Fruit fly (Drosophila melanogaster) whole organism, embryonic: Measurements from ENCODE around the gene BckdhA.

Source experiments
- CG10274 ChIP-seq: fragments of 200-800 bp; sonication (Bioruptor generic); optimal IDR thresholded peaks from 3 replicates; lab custom pipeline; 2017; ENCODE audit warnings: missing biosample characterization, mild to moderate bottlenecking, missing genetic modification characterization
- CG10366 ChIP-seq: fragments of 200-800 bp; sonication (Bioruptor generic); IDR thresholded peaks from 2 replicates; pipeline ENCODE4 v1.3.6; 2022; ENCODE audit warnings: missing biosample characterization, missing genetic modification characterization
- CG12071 ChIP-seq: fragments of 200-800 bp; sonication (Bioruptor generic); optimal IDR thresholded peaks from 3 replicates; lab custom pipeline; 2018; ENCODE audit warnings: missing biosample characterization, mild to moderate bottlenecking, missing genetic modification characterization
- CG12391 ChIP-seq: fragments of 200-800 bp; sonication (Bioruptor generic); optimal IDR thresholded peaks from 3 replicates; lab custom pipeline; 2018; ENCODE audit warnings: missing biosample characterization, mild to moderate bottlenecking, missing genetic modification characterization, moderate library complexity
- CG13424 ChIP-seq: fragments of 200-800 bp; sonication (Bioruptor generic); optimal IDR thresholded peaks from 2 replicates; lab custom pipeline; 2019; ENCODE audit warnings: missing biosample characterization, mild to moderate bottlenecking, missing genetic modification characterization, moderate library complexity
- CG16863 ChIP-seq: fragments of 200-800 bp; sonication (Bioruptor generic); optimal IDR thresholded peaks from 3 replicates; lab custom pipeline; 2016; ENCODE audit warnings: missing biosample characterization, missing genetic modification characterization
- CG18599 ChIP-seq: fragments of 200-800 bp; sonication (Bioruptor generic); optimal IDR thresholded peaks from 3 replicates; lab custom pipeline; 2017; ENCODE audit warnings: missing biosample characterization, missing genetic modification characterization, mild to moderate bottlenecking, moderate library complexity, missing genetic modification reagents
- CG18764 ChIP-seq: fragments of 200-800 bp; sonication (Bioruptor generic); optimal IDR thresholded peaks from 3 replicates; lab custom pipeline; 2016; ENCODE audit warnings: missing biosample characterization, missing genetic modification characterization
- CG31441 ChIP-seq: fragments of 200-800 bp; sonication (Bioruptor generic); IDR thresholded peaks from 2 replicates; pipeline ENCODE4 v1.3.6; 2022; ENCODE audit warnings: missing biosample characterization, missing genetic modification characterization
- CG32532 ChIP-seq: fragments of 200-800 bp; sonication (Bioruptor generic); IDR thresholded peaks from 2 replicates; pipeline ENCODE4 v1.3.6; 2022; ENCODE audit warnings: missing biosample characterization, missing genetic modification characterization
- CG34224 ChIP-seq: fragments of 200-800 bp; sonication (Bioruptor generic); IDR thresholded peaks from 3 replicates; pipeline ENCODE4 v1.3.6; 2022; ENCODE audit warnings: missing biosample characterization, missing genetic modification characterization; ENCODE audit not compliant: partially characterized antibody
- CG34422 ChIP-seq: fragments of 200-800 bp; sonication (Bioruptor generic); IDR thresholded peaks from 3 replicates; pipeline ENCODE4 v1.3.6; 2022; ENCODE audit warnings: missing biosample characterization, missing genetic modification characterization
- CG7271 ChIP-seq: fragments of 200-800 bp; sonication (Bioruptor generic); optimal IDR thresholded peaks from 2 replicates; lab custom pipeline; 2018; ENCODE audit warnings: missing biosample characterization, mild to moderate bottlenecking, missing genetic modification characterization, moderate library complexity
- CG9727 ChIP-seq: fragments of 200-800 bp; sonication (Bioruptor generic); optimal IDR thresholded peaks from 3 replicates; lab custom pipeline; 2017; ENCODE audit warnings: missing biosample characterization, mild to moderate bottlenecking, missing genetic modification characterization
- CG9797 ChIP-seq: fragments of 200-800 bp; sonication (Bioruptor generic); optimal IDR thresholded peaks from 3 replicates; lab custom pipeline; 2018; ENCODE audit warnings: missing biosample characterization, mild to moderate bottlenecking, missing genetic modification characterization
- Chrac-16 ChIP-seq: fragments of 200-800 bp; sonication (Bioruptor generic); optimal IDR thresholded peaks from 3 replicates; lab custom pipeline; 2016; ENCODE audit warnings: missing biosample characterization, missing genetic modification characterization
- CoRest ChIP-seq: fragments of 200-800 bp; sonication (Bioruptor generic); optimal IDR thresholded peaks from 3 replicates; lab custom pipeline; 2018; ENCODE audit warnings: missing biosample characterization, mild to moderate bottlenecking, missing genetic modification characterization, moderate library complexity
- Ets97D ChIP-seq: fragments of 200-800 bp; sonication (Bioruptor generic); optimal IDR thresholded peaks from 3 replicates; lab custom pipeline; 2016; ENCODE audit warnings: missing biosample characterization, missing genetic modification characterization
- GATAe ChIP-seq: fragments of 200-800 bp; sonication (Bioruptor generic); conservative IDR thresholded peaks from 2 replicates; pipeline ENCODE4 v1.3.6; 2022; ENCODE audit warnings: missing biosample characterization, missing genetic modification characterization
- Hand ChIP-seq: fragments of 200-800 bp; sonication (Bioruptor generic); optimal IDR thresholded peaks from 2 replicates; lab custom pipeline; 2017; ENCODE audit warnings: mild to moderate bottlenecking, missing biosample characterization, missing genetic modification reagents, missing genetic modification characterization
- HmgZ ChIP-seq: fragments of 200-800 bp; sonication (Bioruptor generic); optimal IDR thresholded peaks from 2 replicates; lab custom pipeline; 2018; ENCODE audit warnings: missing biosample characterization, mild to moderate bottlenecking, missing genetic modification characterization
- Jarid2 ChIP-seq: fragments of 200-800 bp; sonication (Bioruptor generic); optimal IDR thresholded peaks from 3 replicates; lab custom pipeline; 2017; ENCODE audit warnings: mild to moderate bottlenecking, missing biosample characterization, missing genetic modification reagents, missing genetic modification characterization
- Max ChIP-seq: fragments of 200-800 bp; sonication (Bioruptor generic); optimal IDR thresholded peaks from 2 replicates; lab custom pipeline; 2016; ENCODE audit warnings: missing biosample characterization, mild to moderate bottlenecking, missing genetic modification characterization
- Meics ChIP-seq: fragments of 200-800 bp; sonication (Bioruptor generic); optimal IDR thresholded peaks from 2 replicates; lab custom pipeline; 2017; ENCODE audit warnings: missing biosample characterization, mild to moderate bottlenecking, missing genetic modification characterization
- Taf1 ChIP-seq: fragments of 200-800 bp; sonication (Bioruptor generic); IDR thresholded peaks from 2 replicates; pipeline ENCODE4 v1.3.6; 2022; ENCODE audit warnings: missing biosample characterization, missing genetic modification characterization
- ac ChIP-seq: fragments of 200-800 bp; sonication (Bioruptor generic); optimal IDR thresholded peaks from 3 replicates; lab custom pipeline; 2017; ENCODE audit warnings: missing biosample characterization, mild to moderate bottlenecking, missing genetic modification characterization
- amos ChIP-seq: fragments of 200-800 bp; sonication (Bioruptor generic); IDR thresholded peaks from 2 replicates; pipeline ENCODE4 v1.3.6; 2022; ENCODE audit warnings: missing biosample characterization, missing genetic modification characterization; ENCODE audit not compliant: partially characterized antibody
- bowl ChIP-seq: fragments of 200-800 bp; sonication (Bioruptor generic); IDR thresholded peaks from 2 replicates; pipeline ENCODE4 v1.3.6; 2022; ENCODE audit warnings: missing biosample characterization, missing genetic modification characterization
- ci ChIP-seq: fragments of 200-800 bp; sonication (Bioruptor generic); IDR thresholded peaks from 3 replicates; pipeline ENCODE4 v1.3.6; 2022; ENCODE audit warnings: missing biosample characterization, missing genetic modification characterization
- crc ChIP-seq: fragments of 200-800 bp; sonication (Bioruptor generic); optimal IDR thresholded peaks from 2 replicates; lab custom pipeline; 2016; ENCODE audit warnings: missing biosample characterization, missing genetic modification characterization
- crp ChIP-seq, 2 experiments: fragments of 200-800 bp; sonication (Bioruptor generic); optimal IDR thresholded peaks; 2 replicates in 1 of 2; 3 replicates in 1 of 2; lab custom pipeline; 2017; ENCODE audit warnings: missing biosample characterization in 2 of 2, missing genetic modification characterization in 2 of 2, mild to moderate bottlenecking in 1 of 2, moderate library complexity in 1 of 2
- dan ChIP-seq: fragments of 200-800 bp; sonication (Bioruptor generic); IDR thresholded peaks from 2 replicates; pipeline ENCODE4 v1.3.6; 2022; ENCODE audit warnings: missing biosample characterization, missing genetic modification characterization
- emc ChIP-seq: fragments of 200-800 bp; sonication (Bioruptor generic); optimal IDR thresholded peaks from 2 replicates; lab custom pipeline; 2016; ENCODE audit warnings: missing biosample characterization, missing genetic modification characterization
- gro ChIP-seq: fragments of 200-800 bp; sonication (Bioruptor generic); optimal IDR thresholded peaks from 2 replicates; lab custom pipeline; 2016; ENCODE audit warnings: missing biosample characterization, missing genetic modification characterization
- ind ChIP-seq: fragments of 200-800 bp; sonication (Bioruptor generic); optimal IDR thresholded peaks from 3 replicates; lab custom pipeline; 2016; ENCODE audit warnings: missing biosample characterization, missing genetic modification characterization
- lab ChIP-seq: fragments of 200-800 bp; sonication (Bioruptor generic); optimal IDR thresholded peaks from 3 replicates; lab custom pipeline; 2017; ENCODE audit warnings: missing biosample characterization, missing genetic modification characterization, mild to moderate bottlenecking, moderate library complexity, missing genetic modification reagents
- lola ChIP-seq, 3 experiments: fragments of >200 bp in 2 of 3; fragments of 200-800 bp in 1 of 3; sonication (Bioruptor generic) in 1 of 3; optimal IDR thresholded peaks; 2 replicates each; lab custom pipeline; 2017 to 2019; ENCODE audit warnings: missing biosample characterization in 3 of 3, missing genetic modification characterization in 3 of 3, mild to moderate bottlenecking in 1 of 3, moderate library complexity in 1 of 3
- otp ChIP-seq: fragments of 200-800 bp; sonication (Bioruptor generic); IDR thresholded peaks from 3 replicates; pipeline ENCODE4, ENCODE4 v1.3.6; 2022; ENCODE audit warnings: missing biosample characterization, missing genetic modification characterization
- p53 ChIP-seq: fragments of 200-800 bp; sonication (Bioruptor generic); optimal IDR thresholded peaks from 2 replicates; lab custom pipeline; 2016; ENCODE audit warnings: missing biosample characterization, missing genetic modification characterization
- ro ChIP-seq: fragments of 200-800 bp; sonication (Bioruptor generic); IDR thresholded peaks from 2 replicates; pipeline ENCODE4 v1.3.6; 2022; ENCODE audit warnings: missing biosample characterization, missing genetic modification characterization
- tgo ChIP-seq: fragments of 200-800 bp; sonication (Bioruptor generic); IDR thresholded peaks from 3 replicates; pipeline ENCODE4 v1.3.6; 2022; ENCODE audit warnings: missing biosample characterization, missing genetic modification characterization
- tin ChIP-seq: fragments of 200-800 bp; sonication (Bioruptor generic); optimal IDR thresholded peaks from 3 replicates; lab custom pipeline; 2016; ENCODE audit warnings: missing biosample characterization, missing genetic modification characterization
- tio ChIP-seq: fragments of 200-800 bp; sonication (Bioruptor generic); optimal IDR thresholded peaks from 2 replicates; lab custom pipeline; 2017; ENCODE audit warnings: missing biosample characterization, missing genetic modification characterization, inconsistent platforms
- vvl ChIP-seq: fragments of 200-800 bp; sonication (Bioruptor generic); IDR thresholded peaks from 2 replicates; pipeline ENCODE4 v1.3.6; 2022; ENCODE audit warnings: missing biosample characterization, missing genetic modification characterization

Gene BckdhA

dm6 chr3R:9577382-9578137, 22.0 kb downstream of the BckdhA start, which contains the start of the genes Kap-alpha3 and Son (continued):
- TF ChIP-seq crp (GFP tag; optimal IDR thresholded peaks at IDR 0.05; lab: Kevin White, UChicago) = peak in 1 of 2 experiments; percentile 63
- TF ChIP-seq gro (GFP tag; lab: Kevin White, UChicago) = peak; percentile 93
- peak; percentile 90 for TF ChIP-seq CG31441
- TF ChIP-seq ind (GFP tag; lab: Kevin White, UChicago) = peak; percentile 90
- TF ChIP-seq CG18599 (GFP tag; lab: Kevin White, UChicago) = peak; percentile 94
- peak; percentile 88 for TF ChIP-seq CG34422 (GFP tag; lab: Robert Waterston, UW)
- peak; percentile 86 for TF ChIP-seq crc (GFP tag; lab: Kevin White, UChicago)
- TF ChIP-seq lola (GFP tag; optimal IDR thresholded peaks at IDR 0.05; lab: Kevin White, UChicago) = peak in 1 of 3 experiments; percentile 87
- peak; percentile 62; the same call in 1 of the 2 replicates for TF ChIP-seq GATAe (GFP tag; lab: Robert Waterston, UW)
- peak; percentile 88 for TF ChIP-seq Chrac-16 (GFP tag; lab: Kevin White, UChicago)
- peak; percentile 85 for TF ChIP-seq CG10366 (GFP tag; lab: Robert Waterston, UW)
- TF ChIP-seq CG12391 (tag; lab: Kevin White, UChicago) = peak; percentile 94
- peak; percentile 89 for TF ChIP-seq CG32532
- peak; percentile 92 for TF ChIP-seq CoRest (tag; lab: Kevin White, UChicago)
- peak; percentile 88 for TF ChIP-seq CG10274 (GFP tag; lab: Kevin White, UChicago)
- peak; percentile 96 for TF ChIP-seq Max
- TF ChIP-seq vvl (GFP tag; lab: Robert Waterston, UW) = peak; percentile 91
- peak; percentile 95 for TF ChIP-seq HmgZ (tag; lab: Kevin White, UChicago)
- peak; percentile 95 for TF ChIP-seq Meics (GFP tag; lab: Kevin White, UChicago)
- no peak for TF ChIP-seq dan (GFP tag; lab: Robert Waterston, UW)
- peak; percentile 83 for TF ChIP-seq p53 (GFP tag; lab: Kevin White, UChicago)
- peak; percentile 73 for TF ChIP-seq CG9797 (GFP tag; lab: Kevin White, UChicago)
- peak; percentile 96 for TF ChIP-seq lab (GFP tag; lab: Kevin White, UChicago)
- peak; percentile 82 for TF ChIP-seq CG34224 (GFP tag; lab: Robert Waterston, UW)
- peak; percentile 90 for TF ChIP-seq tio (GFP tag; lab: Kevin White, UChicago)
- peak; percentile 92 for TF ChIP-seq CG16863 (GFP tag; lab: Kevin White, UChicago)
- peak; percentile 47; the same call in 1 of the 2 replicates for TF ChIP-seq ro
- peak; percentile 49; the same call in 1 of the 2 replicates for TF ChIP-seq bowl
- peak; percentile 86 for TF ChIP-seq tgo
- TF ChIP-seq CG7271 (tag; lab: Kevin White, UChicago) = peak; percentile 89
- TF ChIP-seq Jarid2 = peak; percentile 80
- peak; percentile 89 for TF ChIP-seq CG13424 (tag; lab: Kevin White, UChicago)
- peak; percentile 82; the same call in 2 of the 3 replicates for TF ChIP-seq otp
- TF ChIP-seq tin (GFP tag; lab: Kevin White, UChicago) = peak; percentile 90
- TF ChIP-seq ci = peak; percentile 95
- peak; percentile 91 for TF ChIP-seq CG12071 (GFP tag; lab: Kevin White, UChicago)
- TF ChIP-seq CG9727 (GFP tag; lab: Kevin White, UChicago) = peak; percentile 97
- peak; percentile 60; the same call in 1 of the 2 replicates for TF ChIP-seq Taf1 (GFP tag; lab: Robert Waterston, UW)
- peak; percentile 89 for TF ChIP-seq emc (GFP tag; lab: Kevin White, UChicago)
- TF ChIP-seq Hand = peak; percentile 82
- TF ChIP-seq ac (GFP tag; lab: Kevin White, UChicago) = peak; percentile 83
- peak; percentile 99 for TF ChIP-seq Ets97D (GFP tag; lab: Kevin White, UChicago)
- TF ChIP-seq amos (GFP tag; lab: Robert Waterston, UW) = peak; percentile 80
- TF ChIP-seq CG18764 (GFP tag; lab: Kevin White, UChicago) = peak; percentile 89
